Worm (Caenorhabditis elegans) whole organism, late embryonic: ENCODE data around the gene Y116F11B.7.

Experiments used
- ama-1 ChIP-seq: fragments of 150-350 bp; optimal IDR thresholded peaks from 2 replicates; lab custom pipeline; 2014
- che-1 ChIP-seq: sonication (generic microtip); optimal IDR thresholded peaks from 2 replicates; lab custom pipeline; 2016; ENCODE audit warnings: mild to moderate bottlenecking, missing genetic modification characterization, missing compliant biosample characterization
- dve-1 ChIP-seq: sonication (generic microtip); optimal IDR thresholded peaks from 2 replicates; lab custom pipeline; 2017; ENCODE audit warnings: antibody characterized with exemption, mild to moderate bottlenecking, missing genetic modification characterization, missing compliant biosample characterization
- gmeb-2 ChIP-seq: sonication (generic microtip); optimal IDR thresholded peaks from 2 replicates; lab custom pipeline; 2016; ENCODE audit warnings: missing genetic modification characterization, inconsistent platforms, missing compliant biosample characterization
- lim-6 ChIP-seq: sonication (generic microtip); optimal IDR thresholded peaks from 2 replicates; lab custom pipeline; 2016; ENCODE audit warnings: missing genetic modification characterization, missing compliant biosample characterization
- madf-2 ChIP-seq: sonication (generic microtip); optimal IDR thresholded peaks from 2 replicates; lab custom pipeline; 2017; ENCODE audit warnings: missing genetic modification characterization, missing compliant biosample characterization
- nhr-11 ChIP-seq: fragments of 150-350 bp; optimal IDR thresholded peaks from 2 replicates; lab custom pipeline; 2014; ENCODE audit warnings: missing biosample characterization, missing genetic modification characterization
- nhr-232 ChIP-seq: sonication (generic microtip); optimal IDR thresholded peaks from 2 replicates; lab custom pipeline; 2016; ENCODE audit warnings: missing genetic modification characterization, missing compliant biosample characterization

DNA sequence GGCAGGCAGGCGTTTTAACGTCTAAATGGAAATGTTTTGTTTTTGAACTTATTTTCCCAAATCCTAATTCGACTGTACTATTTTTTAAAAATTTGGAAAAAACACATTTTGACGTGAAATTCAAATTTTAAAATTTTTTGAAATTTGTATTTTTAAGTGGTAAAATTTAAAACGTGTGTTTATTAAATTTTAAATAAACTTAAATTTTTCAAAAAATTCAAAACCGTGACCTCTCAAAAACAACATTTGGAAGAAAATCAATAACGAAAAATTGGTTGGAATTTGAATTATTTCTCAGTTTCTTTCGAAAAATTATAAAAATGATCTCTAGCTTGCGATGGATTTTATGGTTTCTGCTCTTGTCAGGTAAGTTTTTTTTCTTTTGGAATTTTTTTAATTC, 9.2 kb downstream of the Y116F11B.7 start, which contains the start of gene Y116F11B.8:
- TF ChIP-seq madf-2 (tag; lab: Kevin White, UChicago) (no peak), dve-1 (tag; lab: Kevin White, UChicago) (no peak), ama-1 (lab: Kevin White, UChicago) (no peak), lim-6 (tag; lab: Kevin White, UChicago) (no peak), nhr-232 (tag; lab: Kevin White, UChicago) (no peak), che-1 (no peak), nhr-11 (no peak), gmeb-2 (tag; lab: Kevin White, UChicago) (no peak)
